Worm (Caenorhabditis elegans): ENCODE data around the gene lron-2.

Gene lron-2

ce11 chrV:9329245-9329979, 42.1 kb upstream of the lron-2 start:
- TF ChIP-seq daf-12 (tag; optimal IDR thresholded peaks at IDR 0.05) (no peak), pha-4 (tag; optimal IDR thresholded peaks at IDR 0.05) (peak; percentile 20), pqm-1 (tag; optimal IDR thresholded peaks at IDR 0.05) (no peak), elt-2 (tag; optimal IDR thresholded peaks at IDR 0.05) (peak; percentile 17)

DNA sequence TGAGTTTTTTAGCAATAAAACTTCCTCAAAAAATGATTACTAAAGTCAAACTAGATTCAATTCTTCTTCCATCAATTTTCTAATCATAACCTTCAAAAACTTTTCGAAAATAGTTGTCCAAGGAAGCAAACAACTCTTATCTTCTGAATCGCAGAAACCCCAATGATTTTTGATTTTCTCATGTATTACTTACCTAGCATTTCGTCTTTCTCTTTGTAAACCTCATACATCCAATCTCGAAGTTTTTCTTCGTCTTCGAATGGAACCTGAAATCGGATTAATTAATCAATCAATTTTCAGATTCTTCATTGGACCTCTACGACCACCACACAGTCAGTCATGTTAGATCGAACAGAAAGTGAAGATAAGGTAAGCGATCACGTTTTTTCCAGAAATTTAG, 41.3 kb upstream of the lron-2 start, which contains the start of gene K07B1.4:
Gene K07B1.4 (plus strand): TSS at position 301 of the 400 bp plus-strand sequence.
- TF ChIP-seq elt-2 (tag; optimal IDR thresholded peaks at IDR 0.05) (peak; percentile 19), hmg-11 (tag; optimal IDR thresholded peaks at IDR 0.05) (no peak), unc-62 (GFP tag; optimal IDR thresholded peaks at IDR 0.05) (no peak), elt-1 (tag; optimal IDR thresholded peaks at IDR 0.05) (no peak)

- TF ChIP-seq nhr-43 (tag; optimal IDR thresholded peaks at IDR 0.05; ENCODE audit: poor library complexity, severe bottlenecking): peak; percentile 53
- no peak for TF ChIP-seq jun-1 (tag; optimal IDR thresholded peaks at IDR 0.05)
- TF ChIP-seq elt-2 (tag; optimal IDR thresholded peaks at IDR 0.05): peak; percentile 72
- TF ChIP-seq nhr-25 (tag; optimal IDR thresholded peaks at IDR 0.05): peak; percentile 49
- TF ChIP-seq nhr-23 (tag; optimal IDR thresholded peaks at IDR 0.05): peak; percentile 87
Observed at ce11 chrV:9327691-9328090, 40.3 kb upstream of the lron-2 start.

- TF ChIP-seq ama-1 (optimal IDR thresholded peaks at IDR 0.05) (no peak), ceh-9 (tag; optimal IDR thresholded peaks at IDR 0.05) (no peak), elt-1 (tag; optimal IDR thresholded peaks at IDR 0.05) (no peak)
Observed at ce11 chrV:9326903-9327302, 39.5 kb upstream of the lron-2 start.

DNA sequence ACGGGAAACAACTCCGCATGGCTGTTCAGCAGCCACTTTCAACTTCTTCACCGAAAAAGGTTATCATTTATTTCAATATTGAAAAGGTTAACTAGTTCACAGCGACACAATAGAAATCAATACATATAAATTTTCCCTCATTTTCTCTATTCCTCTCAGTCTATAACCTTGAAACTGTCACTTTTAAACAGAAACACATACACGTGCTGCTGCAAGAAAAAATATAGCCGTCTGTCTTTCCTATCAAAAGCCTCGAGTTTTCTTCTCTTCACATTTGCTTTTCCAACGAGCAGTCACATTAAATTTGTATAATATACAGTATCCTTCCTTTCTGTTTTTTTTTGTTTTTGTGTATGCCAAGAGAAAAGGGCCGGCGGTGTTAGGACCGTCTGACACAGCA, 36.8 kb upstream of the lron-2 start:
- TF ChIP-seq elt-2 (tag; optimal IDR thresholded peaks at IDR 0.05): peak; percentile 20
- TF ChIP-seq pha-4 (tag; optimal IDR thresholded peaks at IDR 0.05): peak; percentile 14
- TF ChIP-seq nhr-25 (tag; optimal IDR thresholded peaks at IDR 0.05): peak; percentile 65
- TF ChIP-seq daf-12 (tag; optimal IDR thresholded peaks at IDR 0.05): no peak

DNA sequence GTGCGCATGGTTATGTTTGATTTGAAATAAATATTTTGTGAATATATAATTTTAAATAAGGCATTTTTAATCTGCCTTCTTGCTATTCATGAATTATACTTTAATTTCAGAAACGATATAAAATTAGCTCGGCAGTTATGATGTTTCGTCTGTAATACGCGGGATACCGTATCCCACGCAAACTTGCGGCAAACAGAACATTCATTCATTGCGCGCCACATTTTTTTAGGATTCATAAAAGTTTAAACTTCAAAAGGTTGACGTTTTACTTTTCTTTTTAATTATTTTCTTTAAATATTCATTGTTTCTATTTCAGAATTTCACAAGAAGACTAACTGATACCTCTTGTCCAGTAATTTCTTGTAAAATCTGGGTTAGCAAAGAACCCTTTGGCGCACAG, 35.5 kb upstream of the lron-2 start, which contains the start of gene tag-153:
Gene tag-153 (plus strand): TSS at position 200 of the 400 bp plus-strand sequence.
- no peak for TF ChIP-seq ztf-11 (tag; optimal IDR thresholded peaks at IDR 0.05)
- no peak for TF ChIP-seq lin-39 (tag; optimal IDR thresholded peaks at IDR 0.05)
- TF ChIP-seq daf-12 (tag; optimal IDR thresholded peaks at IDR 0.05): no peak
- no peak for TF ChIP-seq egl-27 (tag; optimal IDR thresholded peaks at IDR 0.05)
- no peak for TF ChIP-seq eor-1 (tag; optimal IDR thresholded peaks at IDR 0.05)
- no peak for TF ChIP-seq nhr-23 (tag; optimal IDR thresholded peaks at IDR 0.05)
- no peak for TF ChIP-seq ceh-82 (tag; optimal IDR thresholded peaks at IDR 0.05)
- TF ChIP-seq aly-2 (tag; optimal IDR thresholded peaks at IDR 0.05): no peak
- no peak for TF ChIP-seq mml-1 (tag; optimal IDR thresholded peaks at IDR 0.05)
- TF ChIP-seq ceh-28 (tag; optimal IDR thresholded peaks at IDR 0.05): no peak
- TF ChIP-seq ama-1 (optimal IDR thresholded peaks at IDR 0.05): no peak
- no peak for TF ChIP-seq elt-1 (tag; optimal IDR thresholded peaks at IDR 0.05)
- TF ChIP-seq nhr-76 (tag; optimal IDR thresholded peaks at IDR 0.05): no peak
- TF ChIP-seq nfya-1 (tag; optimal IDR thresholded peaks at IDR 0.05; ENCODE audit: insufficient read depth): no peak
- TF ChIP-seq ceh-9 (tag; optimal IDR thresholded peaks at IDR 0.05): no peak
- no peak for TF ChIP-seq nhr-43 (tag; optimal IDR thresholded peaks at IDR 0.05; ENCODE audit: poor library complexity, severe bottlenecking)
- TF ChIP-seq nhr-237 (tag; optimal IDR thresholded peaks at IDR 0.05): no peak
- no peak for TF ChIP-seq ceh-16 (tag; optimal IDR thresholded peaks at IDR 0.05)

- TF ChIP-seq ceh-28 (tag; optimal IDR thresholded peaks at IDR 0.05): no peak
- TF ChIP-seq elt-2 (tag; optimal IDR thresholded peaks at IDR 0.05): peak; percentile 13
Observed at ce11 chrV:9321185-9321584, 33.8 kb upstream of the lron-2 start, which contains the start of gene F44A2.7. TSS of gene F44A2.7 (plus strand) at chrV:9321485.

DNA sequence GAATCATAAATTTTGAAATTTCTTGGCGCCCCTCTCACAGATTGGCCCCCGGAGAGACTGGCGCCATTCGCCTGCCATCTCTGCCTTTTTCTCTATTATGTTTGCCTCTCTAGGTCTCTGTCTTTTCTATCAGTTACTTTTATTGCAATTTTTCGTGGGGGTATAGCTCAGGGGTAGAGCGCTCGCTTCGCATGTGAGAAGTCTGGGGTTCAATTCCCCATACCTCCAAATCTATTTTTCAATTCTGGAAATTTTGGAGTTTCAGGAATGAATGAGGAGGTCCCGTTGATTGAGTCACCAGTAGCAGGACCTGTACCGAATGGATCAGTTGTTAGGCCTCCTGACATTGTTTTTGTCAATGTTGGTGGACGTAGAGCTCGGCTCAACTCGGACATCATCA, 30.7 kb upstream of the lron-2 start, which contains the start of gene kvs-3:
Gene kvs-3 (plus strand): TSS at position 266 of the 400 bp plus-strand sequence.
- TF ChIP-seq egl-5 (tag; optimal IDR thresholded peaks at IDR 0.05): no peak
- TF ChIP-seq nhr-77 (tag; optimal IDR thresholded peaks at IDR 0.05): peak; percentile 19
- no peak for TF ChIP-seq ceh-16 (tag; optimal IDR thresholded peaks at IDR 0.05)
- no peak for TF ChIP-seq ama-1 (optimal IDR thresholded peaks at IDR 0.05)
- TF ChIP-seq elt-1 (tag; optimal IDR thresholded peaks at IDR 0.05): peak; percentile 22
- no peak for TF ChIP-seq mdl-1 (tag; optimal IDR thresholded peaks at IDR 0.05)
- no peak for TF ChIP-seq nhr-43 (tag; optimal IDR thresholded peaks at IDR 0.05; ENCODE audit: poor library complexity, severe bottlenecking)
- TF ChIP-seq nfya-1 (tag; optimal IDR thresholded peaks at IDR 0.05; ENCODE audit: insufficient read depth): peak; percentile 49
- peak; percentile 2 for TF ChIP-seq nhr-76 (tag; optimal IDR thresholded peaks at IDR 0.05)
- peak; percentile 51 for TF ChIP-seq tbx-2 (tag; optimal IDR thresholded peaks at IDR 0.05)
- TF ChIP-seq lsy-12 (tag; optimal IDR thresholded peaks at IDR 0.05): peak; percentile 37
- peak; percentile 65 for TF ChIP-seq lin-39 (tag; optimal IDR thresholded peaks at IDR 0.05)
- no peak for TF ChIP-seq fos-1 (tag; optimal IDR thresholded peaks at IDR 0.05)
- TF ChIP-seq hmg-11 (tag; optimal IDR thresholded peaks at IDR 0.05): peak; percentile 81
- no peak for TF ChIP-seq unc-39 (tag; optimal IDR thresholded peaks at IDR 0.05)
- TF ChIP-seq R02D3.7 (tag; optimal IDR thresholded peaks at IDR 0.05): peak; percentile 2
- peak; percentile 49 for TF ChIP-seq elt-2 (tag; optimal IDR thresholded peaks at IDR 0.05)
- TF ChIP-seq egl-27 (tag; optimal IDR thresholded peaks at IDR 0.05): peak; percentile 29

All from whole organism, L3 larva.